Worm (Caenorhabditis elegans) whole organism, L2 larva: ENCODE data around the gene wht-2.

Experiments used
- C34F6.9 ChIP-seq: fragments of 150-350 bp; optimal IDR thresholded peaks from 2 replicates; lab custom pipeline; 2014; ENCODE audit warnings: missing biosample characterization, missing genetic modification characterization
- F13H6.1 ChIP-seq: sonication (generic microtip); optimal IDR thresholded peaks from 2 replicates; lab custom pipeline; 2016; ENCODE audit warnings: missing genetic modification characterization, missing compliant biosample characterization
- R02D3.7 ChIP-seq: fragments of 150-350 bp; optimal IDR thresholded peaks from 2 replicates; lab custom pipeline; 2014; ENCODE audit warnings: missing biosample characterization, missing genetic modification characterization
- Y55F3AM.14 ChIP-seq: fragments of 200-800 bp; sonication (Bioruptor generic); optimal IDR thresholded peaks from 2 replicates; lab custom pipeline; 2018; ENCODE audit warnings: mild to moderate bottlenecking, missing genetic modification characterization, missing compliant biosample characterization
- ZK546.5 ChIP-seq: sonication (generic microtip); optimal IDR thresholded peaks from 2 replicates; lab custom pipeline; 2017; ENCODE audit warnings: missing biosample characterization, missing genetic modification characterization
- alr-1 ChIP-seq: fragments of 150-350 bp; optimal IDR thresholded peaks from 2 replicates; lab custom pipeline; 2014; ENCODE audit warnings: missing biosample characterization, missing genetic modification characterization
- ama-1 ChIP-seq: fragments of 150-350 bp; optimal IDR thresholded peaks from 2 replicates; lab custom pipeline; 2018; ENCODE audit warnings: inconsistent platforms
- blmp-1 ChIP-seq: sonication (generic microtip); optimal IDR thresholded peaks from 2 replicates; lab custom pipeline; 2017; ENCODE audit warnings: missing genetic modification characterization, mild to moderate bottlenecking, missing compliant biosample characterization, antibody characterized with exemption, moderate library complexity; ENCODE audit not compliant: insufficient read depth
- ceh-16 ChIP-seq: fragments of 150-350 bp; optimal IDR thresholded peaks from 2 replicates; lab custom pipeline; 2014; ENCODE audit warnings: missing biosample characterization, missing genetic modification characterization
- ceh-82 ChIP-seq: fragments of 150-350 bp; optimal IDR thresholded peaks from 2 replicates; lab custom pipeline; 2014; ENCODE audit warnings: missing biosample characterization, missing genetic modification characterization
- crh-2 ChIP-seq: sonication (generic microtip); optimal IDR thresholded peaks from 2 replicates; lab custom pipeline; 2017; ENCODE audit warnings: missing biosample characterization, missing genetic modification characterization
- dmd-4 ChIP-seq: sonication (generic microtip); optimal IDR thresholded peaks from 2 replicates; lab custom pipeline; 2017; ENCODE audit warnings: missing biosample characterization, missing genetic modification characterization
- egl-27 ChIP-seq: sonication (generic microtip); optimal IDR thresholded peaks from 3 replicates; lab custom pipeline; 2017; ENCODE audit warnings: missing biosample characterization, missing genetic modification reagents, missing genetic modification characterization
- elt-1 ChIP-seq: fragments of 150-350 bp; optimal IDR thresholded peaks from 2 replicates; lab custom pipeline; 2014; ENCODE audit warnings: missing biosample characterization, missing genetic modification characterization
- elt-3 ChIP-seq: sonication (generic microtip); optimal IDR thresholded peaks from 2 replicates; lab custom pipeline; 2017; ENCODE audit warnings: missing biosample characterization, missing genetic modification characterization
- fos-1 ChIP-seq: fragments of 150-350 bp; optimal IDR thresholded peaks from 2 replicates; lab custom pipeline; 2014; ENCODE audit warnings: missing biosample characterization, missing genetic modification characterization
- gmeb-1 ChIP-seq: fragments of 150-350 bp; optimal IDR thresholded peaks from 2 replicates; lab custom pipeline; 2014; ENCODE audit warnings: missing biosample characterization, missing genetic modification characterization
- lin-11 ChIP-seq: fragments of 150-350 bp; sonication (generic microtip); optimal IDR thresholded peaks from 2 replicates; lab custom pipeline; 2014; ENCODE audit warnings: missing biosample characterization, missing genetic modification characterization, inconsistent platforms, mixed read lengths
- lin-13 ChIP-seq: fragments of 150-350 bp; optimal IDR thresholded peaks from 2 replicates; lab custom pipeline; 2014; ENCODE audit warnings: missing biosample characterization, missing genetic modification reagents, missing genetic modification characterization
- lin-39 ChIP-seq: fragments of 150-350 bp; optimal IDR thresholded peaks from 2 replicates; lab custom pipeline; 2014; ENCODE audit warnings: missing biosample characterization, missing genetic modification reagents, missing genetic modification characterization
- lsy-2 ChIP-seq, 2 experiments: fragments of 150-350 bp in 1 of 2; sonication (generic microtip) in 1 of 2; optimal IDR thresholded peaks; 2 replicates each; lab custom pipeline; 2014 to 2017; ENCODE audit warnings: missing biosample characterization in 2 of 2, missing genetic modification characterization in 2 of 2
- mab-5 ChIP-seq: fragments of 150-350 bp; optimal IDR thresholded peaks from 2 replicates; lab custom pipeline; 2014; ENCODE audit warnings: missing biosample characterization, missing genetic modification characterization
- mbf-1 ChIP-seq: sonication (generic microtip); optimal IDR thresholded peaks from 2 replicates; lab custom pipeline; 2017; ENCODE audit warnings: missing biosample characterization, missing genetic modification characterization
- mdl-1 ChIP-seq, 2 experiments: fragments of 150-350 bp in 1 of 2; sonication (generic microtip) in 1 of 2; optimal IDR thresholded peaks; 2 replicates each; lab custom pipeline; 2017; ENCODE audit warnings: missing biosample characterization in 2 of 2, missing genetic modification characterization in 2 of 2
- nhr-10 ChIP-seq: sonication (generic microtip); optimal IDR thresholded peaks from 2 replicates; lab custom pipeline; 2017; ENCODE audit warnings: missing biosample characterization, missing genetic modification characterization
- nhr-11 ChIP-seq: fragments of 150-350 bp; optimal IDR thresholded peaks from 2 replicates; lab custom pipeline; 2014; ENCODE audit warnings: missing biosample characterization, missing genetic modification characterization
- nhr-12 ChIP-seq: fragments of 150-350 bp; optimal IDR thresholded peaks from 2 replicates; lab custom pipeline; 2014; ENCODE audit warnings: missing biosample characterization, missing genetic modification characterization
- nhr-129 ChIP-seq: fragments of 150-350 bp; optimal IDR thresholded peaks from 2 replicates; lab custom pipeline; 2014; ENCODE audit warnings: missing biosample characterization, missing genetic modification characterization
- nhr-21 ChIP-seq: fragments of 150-350 bp; optimal IDR thresholded peaks from 2 replicates; lab custom pipeline; 2014; ENCODE audit warnings: missing biosample characterization, missing genetic modification characterization
- nhr-23 ChIP-seq: fragments of 150-350 bp; optimal IDR thresholded peaks from 2 replicates; lab custom pipeline; 2014; ENCODE audit warnings: missing biosample characterization, missing genetic modification reagents, missing genetic modification characterization
- nhr-237 ChIP-seq: fragments of 150-350 bp; optimal IDR thresholded peaks from 2 replicates; lab custom pipeline; 2014; ENCODE audit warnings: missing biosample characterization, missing genetic modification characterization
- nhr-25 ChIP-seq: fragments of 150-350 bp; sonication (generic microtip); optimal IDR thresholded peaks from 3 replicates; lab custom pipeline; 2014; ENCODE audit warnings: missing biosample characterization, missing genetic modification characterization
- nhr-6 ChIP-seq: fragments of 150-350 bp; optimal IDR thresholded peaks from 2 replicates; lab custom pipeline; 2014; ENCODE audit warnings: missing biosample characterization, missing genetic modification characterization
- nhr-77 ChIP-seq: fragments of 150-350 bp; optimal IDR thresholded peaks from 2 replicates; lab custom pipeline; 2014; ENCODE audit warnings: missing biosample characterization, missing genetic modification characterization
- peb-1 ChIP-seq: fragments of 150-350 bp; optimal IDR thresholded peaks from 2 replicates; lab custom pipeline; 2014; ENCODE audit warnings: missing biosample characterization, missing genetic modification characterization
- sem-4 ChIP-seq: fragments of 150-350 bp; optimal IDR thresholded peaks from 2 replicates; lab custom pipeline; 2014; ENCODE audit warnings: missing biosample characterization, missing genetic modification reagents, missing genetic modification characterization
- skn-1 ChIP-seq: sonication (generic microtip); optimal IDR thresholded peaks from 2 replicates; lab custom pipeline; 2017; ENCODE audit warnings: missing biosample characterization, missing genetic modification characterization
- sma-3 ChIP-seq: sonication (generic microtip); optimal IDR thresholded peaks from 2 replicates; lab custom pipeline; 2016; ENCODE audit warnings: missing genetic modification reagents, missing genetic modification characterization, missing compliant biosample characterization
- sma-9 ChIP-seq, 2 experiments: fragments of 150-350 bp in 1 of 2; sonication (generic microtip) in 1 of 2; optimal IDR thresholded peaks; 2 replicates each; lab custom pipeline; 2014 to 2016; ENCODE audit warnings: missing genetic modification characterization in 2 of 2, mild to moderate bottlenecking in 1 of 2, missing biosample characterization in 1 of 2, missing compliant biosample characterization in 1 of 2, missing genetic modification reagents in 1 of 2, moderate library complexity in 1 of 2
- snpc-4 ChIP-seq: fragments of 150-350 bp; optimal IDR thresholded peaks from 2 replicates; lab custom pipeline; 2014; ENCODE audit warnings: missing biosample characterization, missing genetic modification characterization
- unc-55 ChIP-seq: fragments of 150-350 bp; sonication (generic microtip); optimal IDR thresholded peaks from 3 replicates; lab custom pipeline; 2014; ENCODE audit warnings: missing biosample characterization, missing genetic modification reagents, missing genetic modification characterization
- unc-62 ChIP-seq: fragments of 150-350 bp; optimal IDR thresholded peaks from 2 replicates; lab custom pipeline; 2014; ENCODE audit warnings: missing biosample characterization, missing genetic modification reagents, missing genetic modification characterization
- zag-1 ChIP-seq: fragments of 150-350 bp; optimal IDR thresholded peaks from 2 replicates; lab custom pipeline; 2014; ENCODE audit warnings: missing biosample characterization, missing genetic modification characterization
- ztf-1 ChIP-seq: fragments of 200-800 bp; sonication (Bioruptor generic); conservative IDR thresholded peaks from 2 replicates; pipeline ENCODE4 v1.3.6; 2022; ENCODE audit warnings: missing genetic modification characterization, missing compliant biosample characterization
- ztf-11 ChIP-seq: sonication (generic microtip); optimal IDR thresholded peaks from 2 replicates; lab custom pipeline; 2017; ENCODE audit warnings: missing biosample characterization, missing genetic modification characterization
- ztf-4 ChIP-seq: fragments of 150-350 bp; optimal IDR thresholded peaks from 2 replicates; lab custom pipeline; 2014; ENCODE audit warnings: missing biosample characterization, missing genetic modification characterization

Gene wht-2

ce11 chrIV:11498169-11498568, 27.9 kb downstream of the wht-2 start, which contains the start of gene sms-1:
sms-1 (minus strand) TSS chrIV:11498174.
- no peak for TF ChIP-seq egl-27
- no peak for TF ChIP-seq sma-9 (GFP tag; optimal IDR thresholded peaks at IDR 0.05; lab: Kevin White, UChicago)
- TF ChIP-seq sma-9 (tag; optimal IDR thresholded peaks at IDR 0.05; lab: Kevin White, UChicago) = no peak
- no peak for TF ChIP-seq Y55F3AM.14 (GFP tag; lab: Kevin White, UChicago)
- TF ChIP-seq elt-3 (tag; lab: Kevin White, UChicago) = no peak
- no peak for TF ChIP-seq unc-62 (GFP tag; lab: Kevin White, UChicago)
- no peak for TF ChIP-seq mbf-1 (tag; lab: Kevin White, UChicago)

ce11 chrIV:11500421-11500820, 30.2 kb downstream of the wht-2 start, which contains the start of gene H21P03.10:
H21P03.10 (plus strand) TSS chrIV:11500721.
- TF ChIP-seq ztf-1 (GFP tag; lab: Robert Waterston, UW) (no peak), nhr-77 (tag; lab: Kevin White, UChicago) (no peak), lin-39 (tag; lab: Kevin White, UChicago) (no peak), ZK546.5 (tag; lab: Kevin White, UChicago) (no peak), lin-13 (GFP tag; lab: Kevin White, UChicago) (no peak), ztf-4 (tag; lab: Kevin White, UChicago) (no peak), ceh-16 (tag; lab: Kevin White, UChicago) (no peak), nhr-12 (tag; lab: Kevin White, UChicago) (no peak), ama-1 (lab: Kevin White, UChicago) (no peak), sma-3 (GFP tag; lab: Kevin White, UChicago) (no peak), zag-1 (tag; lab: Kevin White, UChicago) (no peak), elt-3 (tag; lab: Kevin White, UChicago) (no peak), peb-1 (tag; lab: Kevin White, UChicago) (no peak), alr-1 (tag; lab: Kevin White, UChicago) (no peak), ceh-82 (tag; lab: Kevin White, UChicago) (no peak), lin-11 (tag; lab: Kevin White, UChicago) (no peak), Y55F3AM.14 (GFP tag; lab: Kevin White, UChicago) (no peak), unc-55 (no peak)

ce11 chrIV:11503654-11504053, 33.4 kb downstream of the wht-2 start:
- TF ChIP-seq ama-1 (lab: Kevin White, UChicago) (no peak), snpc-4 (tag; lab: Kevin White, UChicago) (no peak), lin-11 (tag; lab: Kevin White, UChicago) (no peak), ceh-82 (tag; lab: Kevin White, UChicago) (no peak), ztf-4 (tag; lab: Kevin White, UChicago) (no peak), lin-13 (GFP tag; lab: Kevin White, UChicago) (no peak), ztf-1 (GFP tag; lab: Robert Waterston, UW) (no peak), mab-5 (tag; lab: Kevin White, UChicago) (no peak), skn-1 (tag; lab: Kevin White, UChicago) (no peak), sem-4 (tag; lab: Kevin White, UChicago) (no peak), fos-1 (peak; percentile 16), crh-2 (tag; lab: Kevin White, UChicago) (peak; percentile 27), unc-62 (GFP tag; lab: Kevin White, UChicago) (no peak), elt-1 (tag; lab: Kevin White, UChicago) (no peak), nhr-10 (tag; lab: Kevin White, UChicago) (no peak), nhr-129 (tag; lab: Kevin White, UChicago) (no peak), Y55F3AM.14 (GFP tag; lab: Kevin White, UChicago) (no peak), nhr-11 (tag; lab: Kevin White, UChicago) (no peak), nhr-237 (tag; lab: Kevin White, UChicago) (no peak), nhr-6 (no peak), ztf-11 (tag; lab: Kevin White, UChicago) (no peak), gmeb-1 (tag; lab: Kevin White, UChicago) (no peak), sma-9 (GFP tag; optimal IDR thresholded peaks at IDR 0.05; lab: Kevin White, UChicago) (peak; percentile 89), sma-9 (tag; optimal IDR thresholded peaks at IDR 0.05; lab: Kevin White, UChicago) (no peak), mbf-1 (tag; lab: Kevin White, UChicago) (no peak), C34F6.9 (tag; lab: Kevin White, UChicago) (no peak), peb-1 (tag; lab: Kevin White, UChicago) (no peak), nhr-23 (tag; lab: Kevin White, UChicago) (no peak), unc-55 (no peak), dmd-4 (tag; lab: Kevin White, UChicago) (no peak), nhr-21 (tag; lab: Kevin White, UChicago) (peak; percentile 38), R02D3.7 (tag; lab: Kevin White, UChicago) (no peak), lsy-2 (tag; optimal IDR thresholded peaks at IDR 0.05; lab: Kevin White, UChicago) (no peak), zag-1 (tag; lab: Kevin White, UChicago) (no peak), lin-39 (tag; lab: Kevin White, UChicago) (no peak), ceh-16 (tag; lab: Kevin White, UChicago) (no peak), elt-3 (tag; lab: Kevin White, UChicago) (no peak), nhr-25 (tag; lab: Kevin White, UChicago) (peak; percentile 14), F13H6.1 (tag; lab: Kevin White, UChicago) (no peak), blmp-1 (tag; lab: Kevin White, UChicago) (peak; percentile 41), mdl-1 (tag; optimal IDR thresholded peaks at IDR 0.05; lab: Kevin White, UChicago) (no peak), alr-1 (tag; lab: Kevin White, UChicago) (no peak), nhr-12 (tag; lab: Kevin White, UChicago) (no peak), sma-3 (GFP tag; lab: Kevin White, UChicago) (no peak), ZK546.5 (tag; lab: Kevin White, UChicago) (no peak), nhr-77 (tag; lab: Kevin White, UChicago) (no peak)
